Worm (Caenorhabditis elegans): Measurements from ENCODE around the gene kvs-5.

ce11 chrIV:754357-754972 is 17.9 kb downstream of the kvs-5 start:
- TF ChIP-seq madf-6 (GFP tag; IDR thresholded peaks at IDR 0.05) (no peak), mel-28 (tag; optimal IDR thresholded peaks at IDR 0.05; ENCODE audit: borderline replicate concordance) (no peak), Y95B8A.8 (GFP tag; IDR thresholded peaks at IDR 0.05) (no peak), F37B4.10 (GFP tag; IDR thresholded peaks at IDR 0.05) (no peak), hlh-26 (GFP tag; conservative IDR thresholded peaks at IDR 0.05) (no peak), cebp-1 (GFP tag; IDR thresholded peaks at IDR 0.05) (no peak), cebp-1 (tag; optimal IDR thresholded peaks at IDR 0.05) (no peak), pha-4 (tag; optimal IDR thresholded peaks at IDR 0.05) (no peak), rpc-1 (optimal IDR thresholded peaks at IDR 0.05) (no peak), rpc-1 (tag; optimal IDR thresholded peaks at IDR 0.05) (no peak), tlf-1 (GFP tag; optimal IDR thresholded peaks at IDR 0.05) (no peak)

Data from whole organism, young adult.